Fruit fly (Drosophila melanogaster) Kc167 (cell line): ENCODE measurements around the gene Shal.

Experiments used
- h ChIP-seq: fragments of >200 bp; optimal IDR thresholded peaks from 3 replicates; lab custom pipeline; 2018; ENCODE audit warnings: missing external identifiers
- ttk ChIP-seq: sonication (Bioruptor generic); optimal IDR thresholded peaks from 2 replicates; lab custom pipeline; 2017; ENCODE audit warnings: missing external identifiers

DNA sequence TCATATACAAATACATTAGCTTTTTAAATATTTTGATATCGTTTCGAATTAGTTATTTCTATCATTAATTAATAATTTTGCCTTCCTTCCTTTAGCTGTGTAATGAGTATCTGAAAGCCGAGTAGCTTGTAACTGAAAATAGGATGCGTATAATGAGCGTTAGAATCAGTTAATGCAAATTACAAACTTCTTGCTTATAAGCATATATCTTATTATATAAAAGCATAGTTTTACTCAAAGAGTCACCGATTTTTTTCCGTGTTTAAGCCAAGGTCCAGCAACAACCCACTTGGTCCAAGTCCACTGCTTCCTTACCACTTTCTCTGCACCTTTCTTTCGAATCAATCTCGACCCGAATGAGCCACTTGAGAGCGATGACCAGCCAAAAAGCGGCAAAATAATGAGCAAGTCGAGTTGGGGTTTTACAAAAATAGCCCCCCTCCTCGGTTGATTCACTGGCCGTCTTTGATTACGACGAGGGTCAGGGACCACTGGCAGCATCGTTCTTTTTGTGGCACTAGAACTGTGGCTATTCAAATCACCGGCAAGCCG, 28.4 kb downstream of the Shal start:
- TF ChIP-seq h (no peak), ttk (lab: Kevin White, UChicago) (no peak)
